Worm (Caenorhabditis elegans) whole organism, L1 larva: Measurements from ENCODE around the gene cah-1.

Experiments
- ama-1 ChIP-seq: fragments of 150-350 bp; optimal IDR thresholded peaks from 2 replicates; lab custom pipeline; 2014
- ceh-90 ChIP-seq: sonication (generic microtip); optimal IDR thresholded peaks from 2 replicates; lab custom pipeline; 2016; ENCODE audit warnings: missing genetic modification characterization, missing compliant biosample characterization
- dsc-1 ChIP-seq: sonication (generic microtip); optimal IDR thresholded peaks from 2 replicates; lab custom pipeline; 2016; ENCODE audit warnings: mild to moderate bottlenecking, missing genetic modification characterization, missing compliant biosample characterization
- efl-1 ChIP-seq, 4 experiments: fragments of 150-350 bp; optimal IDR thresholded peaks in 3 of 4; peaks in 1 of 4; 1 replicate in 1 of 4; 2 replicates in 3 of 4; lab custom pipeline; 2014; ENCODE audit warnings: missing biosample characterization in 2 of 4, missing genetic modification characterization in 2 of 4, missing genetic modification reagents in 2 of 4
- egl-27 ChIP-seq, 2 experiments: fragments of 150-350 bp in 1 of 2; sonication (generic microtip); optimal IDR thresholded peaks; 3 replicates each; lab custom pipeline; 2017 to 2018; ENCODE audit warnings: missing biosample characterization in 2 of 2, missing genetic modification characterization in 2 of 2, missing genetic modification reagents in 2 of 2
- hpl-2 ChIP-seq: fragments of 150-350 bp; optimal IDR thresholded peaks from 2 replicates; lab custom pipeline; 2014; ENCODE audit warnings: missing biosample characterization, missing genetic modification reagents, missing genetic modification characterization
- nhr-11 ChIP-seq: fragments of 150-350 bp; optimal IDR thresholded peaks from 2 replicates; lab custom pipeline; 2014; ENCODE audit warnings: missing biosample characterization, missing genetic modification characterization
- nhr-47 ChIP-seq: sonication (generic microtip); optimal IDR thresholded peaks from 2 replicates; lab custom pipeline; 2016; ENCODE audit warnings: mild to moderate bottlenecking, missing genetic modification characterization, moderate library complexity, missing compliant biosample characterization
- tbx-2 ChIP-seq: sonication (generic microtip); optimal IDR thresholded peaks from 2 replicates; lab custom pipeline; 2016; ENCODE audit warnings: missing genetic modification characterization, missing compliant biosample characterization
- unc-130 ChIP-seq: fragments of 150-350 bp; optimal IDR thresholded peaks from 2 replicates; lab custom pipeline; 2017; ENCODE audit warnings: missing biosample characterization, missing genetic modification characterization, inconsistent platforms
- unc-30 ChIP-seq: sonication (generic microtip); optimal IDR thresholded peaks from 2 replicates; lab custom pipeline; 2017; ENCODE audit warnings: missing biosample characterization, missing genetic modification characterization
- unc-86 ChIP-seq: sonication (generic microtip); optimal IDR thresholded peaks from 2 replicates; lab custom pipeline; 2016; ENCODE audit warnings: missing genetic modification characterization, missing compliant biosample characterization
- xbp-1 ChIP-seq: sonication (generic microtip); optimal IDR thresholded peaks from 2 replicates; lab custom pipeline; 2016; ENCODE audit warnings: missing genetic modification characterization, missing compliant biosample characterization

The cah-1 gene

DNA sequence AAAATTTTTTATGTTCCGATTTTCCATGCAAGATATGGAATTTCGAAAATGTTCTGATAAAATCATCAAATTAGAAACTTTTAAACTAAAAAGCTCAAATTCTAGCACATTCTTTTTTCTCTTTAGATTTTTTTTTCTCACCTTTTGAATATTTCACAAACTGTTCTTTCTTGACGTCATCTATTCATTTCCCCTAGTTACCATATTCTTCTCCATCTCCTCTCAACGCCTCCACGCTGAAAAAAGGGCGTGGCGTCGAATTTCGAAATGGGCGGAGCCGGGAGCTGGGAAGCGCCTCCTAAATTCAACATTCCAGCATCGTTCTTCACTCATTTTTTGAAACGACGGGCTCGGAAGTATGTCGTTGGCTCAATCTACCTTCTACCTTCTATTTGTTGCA is 43.3 kb downstream of the cah-1 start, which contains the start of gene nlp-43:
Gene nlp-43 (plus strand): TSS at position 301 of the 400 bp plus-strand sequence.
- TF ChIP-seq unc-130 (no peak), nhr-47 (tag; lab: Kevin White, UChicago) (no peak), xbp-1 (tag; lab: Kevin White, UChicago) (no peak), nhr-11 (tag; lab: Kevin White, UChicago) (no peak), unc-86 (tag; lab: Kevin White, UChicago) (no peak), tbx-2 (tag; lab: Kevin White, UChicago) (no peak), unc-30 (no peak), dsc-1 (tag; lab: Kevin White, UChicago) (no peak), ama-1 (no peak), efl-1 (optimal IDR thresholded peaks at IDR 0.05; lab: Kevin White, UChicago) (no peak), efl-1 (GFP tag; optimal IDR thresholded peaks at IDR 0.05 in 1 of 2; lab: Kevin White, UChicago) (no peak), egl-27 (tag; optimal IDR thresholded peaks at IDR 0.05; lab: Kevin White, UChicago) (no peak), ceh-90 (tag; lab: Kevin White, UChicago) (no peak)

DNA sequence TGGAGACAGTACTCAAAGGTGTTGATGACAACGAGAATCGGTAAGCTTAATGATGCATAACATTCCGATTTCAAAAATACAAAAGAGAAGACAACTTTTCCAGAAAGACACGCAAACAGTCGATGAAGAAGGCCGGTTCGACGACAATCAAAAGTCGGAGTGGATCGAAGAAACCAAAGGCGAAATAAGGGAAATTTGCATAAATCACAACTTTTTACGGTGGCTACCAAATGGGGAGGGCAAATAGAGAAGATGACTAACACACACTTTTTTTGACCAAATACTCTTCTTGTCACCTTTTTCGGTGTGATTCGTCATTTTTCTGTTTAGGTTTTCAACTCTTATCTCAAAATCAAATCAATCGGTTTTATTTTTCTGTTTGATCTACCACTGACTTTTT is 49.3 kb downstream of the cah-1 start, which contains the start of gene C45G9.6:
Gene C45G9.6 (plus strand): TSS at position 301 of the 400 bp plus-strand sequence.
- TF ChIP-seq hpl-2 (GFP tag; lab: Kevin White, UChicago), result no peak
- TF ChIP-seq, all 84 proteins: peak for 0
